Worm (Caenorhabditis elegans) whole organism, L1 larva: ENCODE measurements around the gene C28C12.12.

ENCODE experiments used
- C04F5.9 ChIP-seq: sonication (generic microtip); optimal IDR thresholded peaks from 2 replicates; lab custom pipeline; 2016; ENCODE audit warnings: missing genetic modification characterization, missing compliant biosample characterization
- alr-1 ChIP-seq: fragments of 200-800 bp; sonication (Bioruptor generic); optimal IDR thresholded peaks from 2 replicates; lab custom pipeline; 2018; ENCODE audit warnings: borderline replicate concordance, mild to moderate bottlenecking, missing genetic modification characterization, missing compliant biosample characterization
- ama-1 ChIP-seq: fragments of 150-350 bp; optimal IDR thresholded peaks from 2 replicates; lab custom pipeline; 2014
- ceh-90 ChIP-seq: sonication (generic microtip); optimal IDR thresholded peaks from 2 replicates; lab custom pipeline; 2016; ENCODE audit warnings: missing genetic modification characterization, missing compliant biosample characterization
- dsc-1 ChIP-seq: sonication (generic microtip); optimal IDR thresholded peaks from 2 replicates; lab custom pipeline; 2016; ENCODE audit warnings: mild to moderate bottlenecking, missing genetic modification characterization, missing compliant biosample characterization
- efl-1 ChIP-seq, 4 experiments: fragments of 150-350 bp; optimal IDR thresholded peaks in 3 of 4; peaks in 1 of 4; 1 replicate in 1 of 4; 2 replicates in 3 of 4; lab custom pipeline; 2014; ENCODE audit warnings: missing biosample characterization in 2 of 4, missing genetic modification characterization in 2 of 4, missing genetic modification reagents in 2 of 4
- egl-13 ChIP-seq: sonication (generic microtip); optimal IDR thresholded peaks from 2 replicates; lab custom pipeline; 2016; ENCODE audit warnings: missing genotype, missing genetic modification reagents, missing genetic modification characterization, missing compliant biosample characterization
- elt-2 ChIP-seq: sonication (generic microtip); optimal IDR thresholded peaks from 2 replicates; lab custom pipeline; 2016; ENCODE audit warnings: missing genetic modification characterization, mild to moderate bottlenecking, inconsistent platforms, missing compliant biosample characterization, missing genetic modification reagents
- elt-3 ChIP-seq, 6 experiments: fragments of 150-350 bp in 1 of 6; sonication (generic microtip); optimal IDR thresholded peaks; 2 replicates each; lab custom pipeline; 2017 to 2018; ENCODE audit warnings: missing biosample characterization in 6 of 6, missing genetic modification characterization in 6 of 6, inconsistent platforms in 1 of 6
- fkh-4 ChIP-seq: sonication (generic microtip); optimal IDR thresholded peaks from 2 replicates; lab custom pipeline; 2016; ENCODE audit warnings: missing compliant biosample characterization, missing genetic modification characterization, borderline replicate concordance
- fos-1 ChIP-seq: fragments of 150-350 bp; optimal IDR thresholded peaks from 2 replicates; lab custom pipeline; 2014; ENCODE audit warnings: missing biosample characterization, missing genetic modification characterization
- hlh-17 ChIP-seq: fragments of 200-800 bp; sonication (Bioruptor generic); optimal IDR thresholded peaks from 2 replicates; lab custom pipeline; 2018; ENCODE audit warnings: missing genetic modification characterization, mild to moderate bottlenecking, missing compliant biosample characterization, moderate library complexity, borderline replicate concordance
- isw-1 ChIP-seq: fragments of 200-800 bp; sonication (Bioruptor generic); IDR thresholded peaks from 2 replicates; pipeline ENCODE4 v1.3.6; 2022; ENCODE audit warnings: missing genetic modification characterization, missing compliant biosample characterization
- lin-13 ChIP-seq: fragments of 150-350 bp; optimal IDR thresholded peaks from 2 replicates; lab custom pipeline; 2014; ENCODE audit warnings: missing biosample characterization, missing genetic modification reagents, missing genetic modification characterization
- lin-35 ChIP-seq, 2 experiments: fragments of 150-350 bp; optimal IDR thresholded peaks; 2 replicates each; lab custom pipeline; 2014; ENCODE audit warnings: missing biosample characterization in 2 of 2, missing genetic modification characterization in 2 of 2, missing genetic modification reagents in 2 of 2
- lin-39 ChIP-seq: fragments of 150-350 bp; optimal IDR thresholded peaks from 2 replicates; lab custom pipeline; 2014; ENCODE audit warnings: missing biosample characterization, missing genetic modification reagents, missing genetic modification characterization
- lir-3 ChIP-seq: sonication (generic microtip); optimal IDR thresholded peaks from 2 replicates; lab custom pipeline; 2016; ENCODE audit warnings: mild to moderate bottlenecking, missing genetic modification characterization, moderate library complexity, missing compliant biosample characterization; ENCODE audit not compliant: poor library complexity
- lsy-2 ChIP-seq, 2 experiments: fragments of 150-350 bp; optimal IDR thresholded peaks; 2 replicates each; lab custom pipeline; 2014; ENCODE audit warnings: missing biosample characterization in 2 of 2, missing genetic modification characterization in 2 of 2
- mdl-1 ChIP-seq, 2 experiments: fragments of 150-350 bp; optimal IDR thresholded peaks; 2 replicates each; lab custom pipeline; 2014 to 2017; ENCODE audit warnings: missing biosample characterization in 2 of 2, missing genetic modification characterization in 2 of 2, inconsistent platforms in 1 of 2
- mep-1 ChIP-seq: fragments of 150-350 bp; optimal IDR thresholded peaks from 2 replicates; lab custom pipeline; 2014; ENCODE audit warnings: missing biosample characterization, missing genetic modification characterization
- nhr-12 ChIP-seq: sonication (generic microtip); optimal IDR thresholded peaks from 2 replicates; lab custom pipeline; 2017; ENCODE audit warnings: missing biosample characterization, missing genetic modification characterization
- nhr-19 ChIP-seq: fragments of 200-800 bp; sonication (Bioruptor generic); conservative IDR thresholded peaks from 2 replicates; pipeline ENCODE4 v1.3.6; 2022; ENCODE audit warnings: missing genetic modification characterization, missing compliant biosample characterization
- nhr-20 ChIP-seq: sonication (generic microtip); optimal IDR thresholded peaks from 2 replicates; lab custom pipeline; 2016; ENCODE audit warnings: mild to moderate bottlenecking, missing genetic modification characterization, missing compliant biosample characterization
- nhr-237 ChIP-seq: fragments of 150-350 bp; optimal IDR thresholded peaks from 2 replicates; lab custom pipeline; 2014; ENCODE audit warnings: missing biosample characterization, missing genetic modification characterization
- nhr-28 ChIP-seq: fragments of 150-350 bp; optimal IDR thresholded peaks from 2 replicates; lab custom pipeline; 2014; ENCODE audit warnings: missing biosample characterization, missing genetic modification characterization
- nhr-47 ChIP-seq: sonication (generic microtip); optimal IDR thresholded peaks from 2 replicates; lab custom pipeline; 2016; ENCODE audit warnings: mild to moderate bottlenecking, missing genetic modification characterization, moderate library complexity, missing compliant biosample characterization
- nhr-77 ChIP-seq: fragments of 150-350 bp; optimal IDR thresholded peaks from 2 replicates; lab custom pipeline; 2014; ENCODE audit warnings: missing biosample characterization, missing genetic modification characterization
- pag-3 ChIP-seq: sonication (generic microtip); optimal IDR thresholded peaks from 2 replicates; lab custom pipeline; 2017; ENCODE audit warnings: missing genetic modification characterization, mild to moderate bottlenecking, missing compliant biosample characterization, antibody characterized with exemption, borderline replicate concordance; ENCODE audit not compliant: insufficient read depth
- pax-3 ChIP-seq: fragments of 200-800 bp; sonication (Bioruptor generic); optimal IDR thresholded peaks from 2 replicates; lab custom pipeline; 2018; ENCODE audit warnings: mild to moderate bottlenecking, missing genetic modification characterization, moderate library complexity, missing compliant biosample characterization
- pqm-1 ChIP-seq: sonication (generic microtip); optimal IDR thresholded peaks from 3 replicates; lab custom pipeline; 2017; ENCODE audit warnings: missing biosample characterization, missing genetic modification characterization
- swsn-7 ChIP-seq: sonication (generic microtip); optimal IDR thresholded peaks from 2 replicates; lab custom pipeline; 2016; ENCODE audit warnings: missing genetic modification characterization, missing compliant biosample characterization
- unc-130 ChIP-seq: fragments of 150-350 bp; optimal IDR thresholded peaks from 2 replicates; lab custom pipeline; 2017; ENCODE audit warnings: missing biosample characterization, missing genetic modification characterization, inconsistent platforms
- unc-30 ChIP-seq: sonication (generic microtip); optimal IDR thresholded peaks from 2 replicates; lab custom pipeline; 2017; ENCODE audit warnings: missing biosample characterization, missing genetic modification characterization
- unc-62 ChIP-seq: fragments of 150-350 bp; optimal IDR thresholded peaks from 2 replicates; lab custom pipeline; 2014; ENCODE audit warnings: missing biosample characterization, missing genetic modification reagents, missing genetic modification characterization
- unc-86 ChIP-seq: sonication (generic microtip); optimal IDR thresholded peaks from 2 replicates; lab custom pipeline; 2016; ENCODE audit warnings: missing genetic modification characterization, missing compliant biosample characterization
- xbp-1 ChIP-seq: sonication (generic microtip); optimal IDR thresholded peaks from 2 replicates; lab custom pipeline; 2016; ENCODE audit warnings: missing genetic modification characterization, missing compliant biosample characterization
- ztf-11 ChIP-seq, 2 experiments: sonication (generic microtip); optimal IDR thresholded peaks; 2 replicates each; lab custom pipeline; 2016 to 2017; ENCODE audit warnings: missing genetic modification characterization in 2 of 2, missing biosample characterization in 1 of 2, missing compliant biosample characterization in 1 of 2

Gene C28C12.12

DNA sequence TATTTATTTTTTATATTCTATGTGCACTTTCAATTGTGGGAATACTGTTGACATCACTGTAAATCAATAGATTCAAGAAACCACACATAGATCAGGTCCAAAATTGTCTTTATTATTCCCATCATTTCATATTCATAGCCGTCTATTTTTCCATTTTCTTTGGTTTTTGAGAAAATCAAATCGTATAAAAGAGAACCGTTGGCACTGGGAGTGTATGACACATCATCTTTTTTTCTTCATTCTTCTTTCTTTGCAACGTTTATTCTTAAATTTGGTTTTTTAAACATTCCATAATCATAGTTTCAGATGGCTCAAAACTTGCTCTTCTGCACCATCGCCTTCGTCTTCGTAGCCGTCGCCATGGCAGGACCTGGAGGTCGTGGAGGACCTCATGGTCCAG is 6.2 kb downstream of the C28C12.12 start, which contains the start of gene srlf-2:
Gene srlf-2, plus strand, starts transcription at position 301 of the 400 bp plus-strand sequence.
- no peak for TF ChIP-seq unc-130 (tag; lab: Kevin White, UChicago)
- no peak for TF ChIP-seq mdl-1 (tag; optimal IDR thresholded peaks at IDR 0.05; lab: Kevin White, UChicago)
- TF ChIP-seq mep-1, result no peak
- TF ChIP-seq nhr-47, result no peak
- no peak for TF ChIP-seq lir-3 (tag; lab: Kevin White, UChicago)
- no peak for TF ChIP-seq swsn-7 (tag; lab: Kevin White, UChicago)
- TF ChIP-seq xbp-1 (tag; lab: Kevin White, UChicago), result no peak
- TF ChIP-seq, all 84 proteins: peak for 0

DNA sequence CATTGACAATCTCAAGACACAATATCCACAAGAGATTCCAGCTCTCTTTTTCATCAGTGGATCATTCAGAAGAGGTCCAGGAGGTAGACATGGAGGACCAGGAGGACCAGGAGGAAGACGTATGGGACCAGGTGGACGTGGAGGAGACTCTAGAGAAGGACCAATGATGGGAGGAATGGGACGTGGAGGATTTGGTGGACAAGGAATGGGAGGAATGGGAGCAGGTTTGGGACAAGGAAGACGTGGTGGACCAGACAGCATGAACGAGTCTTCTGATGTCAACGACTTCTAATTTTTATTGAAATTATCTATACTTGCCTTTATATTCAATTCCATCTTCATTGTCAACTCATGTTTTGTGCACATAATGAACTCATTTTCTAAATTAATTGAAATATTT is 8.1 kb downstream of the C28C12.12 start:
- TF ChIP-seq unc-62 (no peak), lin-13 (GFP tag; lab: Kevin White, UChicago) (no peak), nhr-12 (no peak), C04F5.9 (tag; lab: Kevin White, UChicago) (no peak), pqm-1 (tag; lab: Kevin White, UChicago) (no peak), ceh-90 (tag; lab: Kevin White, UChicago) (no peak), lin-39 (tag; lab: Kevin White, UChicago) (no peak), dsc-1 (tag; lab: Kevin White, UChicago) (no peak), egl-13 (tag; lab: Kevin White, UChicago) (no peak), unc-30 (tag; lab: Kevin White, UChicago) (no peak), pax-3 (tag; lab: Kevin White, UChicago) (no peak), unc-130 (tag; lab: Kevin White, UChicago) (no peak), nhr-28 (tag; lab: Kevin White, UChicago) (no peak), elt-3 (tag; optimal IDR thresholded peaks at IDR 0.05; lab: Kevin White, UChicago) (no peak), nhr-77 (tag; lab: Kevin White, UChicago) (no peak), efl-1 (optimal IDR thresholded peaks at IDR 0.05; lab: Kevin White, UChicago) (no peak), efl-1 (GFP tag; optimal IDR thresholded peaks at IDR 0.05 in 1 of 2; lab: Kevin White, UChicago) (no peak), nhr-237 (no peak), unc-86 (tag; lab: Kevin White, UChicago) (no peak), isw-1 (GFP tag; lab: Robert Waterston, UW) (no peak)

DNA sequence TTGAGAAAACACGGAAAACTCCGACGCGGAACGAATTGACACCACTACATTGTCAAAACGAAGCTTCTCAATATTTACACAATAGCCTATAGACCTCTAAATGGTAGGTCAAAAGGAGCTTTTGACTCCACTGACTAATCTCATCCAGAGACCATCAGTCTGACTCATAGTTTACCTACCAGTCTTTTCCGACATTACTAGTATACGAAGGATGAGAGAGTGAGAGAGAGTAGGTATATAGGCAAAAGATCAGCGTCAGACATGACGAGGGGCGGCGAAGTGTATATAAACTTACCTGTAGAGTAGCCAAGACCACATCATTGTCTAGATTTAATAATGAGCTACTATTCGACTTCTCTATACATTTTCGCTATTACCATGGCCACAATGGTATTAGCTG is 9.0 kb downstream of the C28C12.12 start, which contains the start of gene srlf-3:
Gene srlf-3, plus strand, starts transcription at position 301 of the 400 bp plus-strand sequence.
- TF ChIP-seq lin-35 (GFP tag; optimal IDR thresholded peaks at IDR 0.05; lab: Kevin White, UChicago) (no peak), swsn-7 (tag; lab: Kevin White, UChicago) (no peak), nhr-47 (no peak), fkh-4 (tag; lab: Kevin White, UChicago) (no peak), ama-1 (lab: Kevin White, UChicago) (no peak), C04F5.9 (tag; lab: Kevin White, UChicago) (no peak), lin-13 (GFP tag; lab: Kevin White, UChicago) (no peak), lsy-2 (tag; optimal IDR thresholded peaks at IDR 0.05; lab: Kevin White, UChicago) (no peak), fos-1 (tag; lab: Kevin White, UChicago) (no peak), nhr-19 (GFP tag; lab: Robert Waterston, UW) (no peak), alr-1 (tag; lab: Kevin White, UChicago) (no peak), lin-39 (tag; lab: Kevin White, UChicago) (no peak), pag-3 (no peak)
- TF ChIP-seq, all 84 proteins: peak for 0

DNA sequence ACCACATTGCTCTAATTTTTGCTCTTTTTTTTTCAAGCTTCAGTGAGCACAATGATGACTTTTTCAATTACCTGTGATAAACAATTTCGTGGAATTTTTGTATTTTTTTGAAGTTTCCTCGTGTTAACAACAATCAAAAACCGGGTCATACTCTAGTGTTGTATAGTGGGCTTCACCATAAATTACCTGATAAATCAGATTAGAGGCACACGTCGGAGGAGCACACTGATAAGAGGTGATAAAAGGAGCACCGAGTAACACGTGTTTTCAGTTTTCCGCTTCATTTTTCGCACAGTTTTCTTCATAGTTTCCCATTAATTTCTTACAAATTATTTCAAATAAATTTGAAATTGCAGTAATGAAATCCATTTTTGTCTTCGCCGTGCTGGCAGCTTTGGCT is 14.9 kb downstream of the C28C12.12 start, which contains the start of gene spp-8:
Gene spp-8, plus strand, starts transcription at position 357 of the 400 bp plus-strand sequence.
- TF ChIP-seq ztf-11 (tag; optimal IDR thresholded peaks at IDR 0.05; lab: Kevin White, UChicago) (no peak), lin-35 (GFP tag; optimal IDR thresholded peaks at IDR 0.05; lab: Kevin White, UChicago) (peak in 1 of 2 experiments; percentile 45), elt-2 (tag; lab: Kevin White, UChicago) (peak; percentile 96), hlh-17 (GFP tag; lab: Kevin White, UChicago) (no peak), efl-1 (optimal IDR thresholded peaks at IDR 0.05; lab: Kevin White, UChicago) (no peak), efl-1 (GFP tag; optimal IDR thresholded peaks at IDR 0.05 in 1 of 2; lab: Kevin White, UChicago) (peak in 1 of 2 experiments; percentile 45), nhr-20 (tag; lab: Kevin White, UChicago) (peak; percentile 48), mdl-1 (tag; optimal IDR thresholded peaks at IDR 0.05; lab: Kevin White, UChicago) (peak in 1 of 2 experiments; percentile 25)
- TF ChIP-seq, all 84 proteins: peak for 5
